Worm (Caenorhabditis elegans) whole organism, L3 larva: ENCODE data around the gene tbc-6.

Experiments
- R02D3.7 ChIP-seq: fragments of 150-350 bp; optimal IDR thresholded peaks from 2 replicates; lab custom pipeline; 2014; ENCODE audit warnings: missing biosample characterization, missing genetic modification characterization
- aly-2 ChIP-seq: fragments of 150-350 bp; optimal IDR thresholded peaks from 2 replicates; lab custom pipeline; 2014; ENCODE audit warnings: missing biosample characterization, missing genetic modification characterization
- ama-1 ChIP-seq: fragments of 150-350 bp; optimal IDR thresholded peaks from 2 replicates; lab custom pipeline; 2018
- ceh-28 ChIP-seq: fragments of 150-350 bp; optimal IDR thresholded peaks from 2 replicates; lab custom pipeline; 2014; ENCODE audit warnings: missing biosample characterization, missing genetic modification reagents, missing genetic modification characterization
- ceh-82 ChIP-seq: fragments of 150-350 bp; optimal IDR thresholded peaks from 2 replicates; lab custom pipeline; 2014; ENCODE audit warnings: missing biosample characterization, missing genetic modification characterization
- ceh-9 ChIP-seq: sonication (generic microtip); optimal IDR thresholded peaks from 2 replicates; lab custom pipeline; 2018; ENCODE audit warnings: missing biosample characterization, missing genetic modification characterization
- daf-12 ChIP-seq: fragments of 150-350 bp; optimal IDR thresholded peaks from 2 replicates; lab custom pipeline; 2014; ENCODE audit warnings: missing biosample characterization, missing genetic modification reagents, missing genetic modification characterization
- egl-27 ChIP-seq: sonication (generic microtip); optimal IDR thresholded peaks from 4 replicates; lab custom pipeline; 2017; ENCODE audit warnings: missing biosample characterization, missing genetic modification reagents, missing genetic modification characterization
- egl-5 ChIP-seq: fragments of 150-350 bp; optimal IDR thresholded peaks from 2 replicates; lab custom pipeline; 2017; ENCODE audit warnings: missing biosample characterization, missing genetic modification reagents, missing genetic modification characterization, inconsistent platforms
- elt-1 ChIP-seq: fragments of 150-350 bp; optimal IDR thresholded peaks from 2 replicates; lab custom pipeline; 2014; ENCODE audit warnings: missing biosample characterization, missing genetic modification characterization
- elt-2 ChIP-seq: sonication (generic microtip); optimal IDR thresholded peaks from 2 replicates; lab custom pipeline; 2016; ENCODE audit warnings: missing genetic modification reagents, mild to moderate bottlenecking, missing genetic modification characterization, missing compliant biosample characterization
- elt-3 ChIP-seq, 3 experiments: fragments of 150-350 bp in 1 of 3; sonication (generic microtip) in 2 of 3; optimal IDR thresholded peaks; 2 replicates in 2 of 3; 4 replicates in 1 of 3; lab custom pipeline; 2014 to 2017; ENCODE audit warnings: missing biosample characterization in 3 of 3, missing genetic modification characterization in 3 of 3
- fkh-10 ChIP-seq: sonication (generic microtip); optimal IDR thresholded peaks from 2 replicates; lab custom pipeline; 2017; ENCODE audit warnings: missing biosample characterization, missing genetic modification reagents, missing genetic modification characterization
- hmg-11 ChIP-seq: sonication (generic microtip); optimal IDR thresholded peaks from 2 replicates; lab custom pipeline; 2016; ENCODE audit warnings: missing genetic modification characterization, missing compliant biosample characterization
- jun-1 ChIP-seq: fragments of 150-350 bp; optimal IDR thresholded peaks from 2 replicates; lab custom pipeline; 2014; ENCODE audit warnings: missing biosample characterization, missing genetic modification reagents, missing genetic modification characterization
- lin-15B ChIP-seq: fragments of 150-350 bp; optimal IDR thresholded peaks from 2 replicates; lab custom pipeline; 2014; ENCODE audit warnings: missing biosample characterization, missing genetic modification characterization
- lin-39 ChIP-seq: fragments of 150-350 bp; optimal IDR thresholded peaks from 2 replicates; lab custom pipeline; 2018; ENCODE audit warnings: missing biosample characterization, missing genetic modification reagents, missing genetic modification characterization
- lsy-12 ChIP-seq: sonication (generic microtip); optimal IDR thresholded peaks from 2 replicates; lab custom pipeline; 2016; ENCODE audit warnings: mild to moderate bottlenecking, missing genetic modification characterization, missing compliant biosample characterization
- mdl-1 ChIP-seq: fragments of 150-350 bp; optimal IDR thresholded peaks from 2 replicates; lab custom pipeline; 2014; ENCODE audit warnings: missing biosample characterization, missing genetic modification characterization
- mml-1 ChIP-seq: fragments of 150-350 bp; sonication (generic microtip); optimal IDR thresholded peaks from 3 replicates; lab custom pipeline; 2014; ENCODE audit warnings: missing biosample characterization, missing genetic modification characterization
- nfya-1 ChIP-seq: sonication (generic microtip); optimal IDR thresholded peaks from 2 replicates; lab custom pipeline; 2017; ENCODE audit warnings: missing genetic modification characterization, mild to moderate bottlenecking, missing compliant biosample characterization, antibody characterized with exemption, moderate library complexity; ENCODE audit not compliant: insufficient read depth
- nhr-11 ChIP-seq: fragments of 150-350 bp; optimal IDR thresholded peaks from 2 replicates; lab custom pipeline; 2014; ENCODE audit warnings: missing biosample characterization, missing genetic modification characterization
- nhr-12 ChIP-seq: fragments of 150-350 bp; optimal IDR thresholded peaks from 2 replicates; lab custom pipeline; 2014; ENCODE audit warnings: missing biosample characterization, missing genetic modification characterization
- nhr-23 ChIP-seq: fragments of 150-350 bp; optimal IDR thresholded peaks from 2 replicates; lab custom pipeline; 2014; ENCODE audit warnings: missing biosample characterization, missing genetic modification reagents, missing genetic modification characterization
- nhr-237 ChIP-seq: fragments of 150-350 bp; optimal IDR thresholded peaks from 2 replicates; lab custom pipeline; 2014; ENCODE audit warnings: missing biosample characterization, missing genetic modification characterization
- nhr-25 ChIP-seq: sonication (generic microtip); optimal IDR thresholded peaks from 2 replicates; lab custom pipeline; 2017; ENCODE audit warnings: missing biosample characterization, missing genetic modification characterization
- nhr-28 ChIP-seq: fragments of 150-350 bp; optimal IDR thresholded peaks from 2 replicates; lab custom pipeline; 2014; ENCODE audit warnings: missing biosample characterization, missing genetic modification characterization
- nhr-43 ChIP-seq: sonication (generic microtip); optimal IDR thresholded peaks from 2 replicates; lab custom pipeline; 2016; ENCODE audit warnings: mild to moderate bottlenecking, missing genetic modification characterization, missing compliant biosample characterization; ENCODE audit not compliant: poor library complexity, severe bottlenecking
- nhr-76 ChIP-seq: fragments of 150-350 bp; sonication (generic microtip); optimal IDR thresholded peaks from 5 replicates; lab custom pipeline; 2014; ENCODE audit warnings: missing biosample characterization, missing genetic modification characterization
- nhr-77 ChIP-seq: fragments of 150-350 bp; optimal IDR thresholded peaks from 2 replicates; lab custom pipeline; 2014; ENCODE audit warnings: missing biosample characterization, missing genetic modification characterization
- pha-4 ChIP-seq: fragments of 150-350 bp; optimal IDR thresholded peaks from 2 replicates; lab custom pipeline; 2014; ENCODE audit warnings: missing biosample characterization, missing genetic modification reagents, missing genetic modification characterization
- pqm-1 ChIP-seq: fragments of 150-350 bp; optimal IDR thresholded peaks from 2 replicates; lab custom pipeline; 2017; ENCODE audit warnings: missing biosample characterization, missing genetic modification characterization, inconsistent platforms
- sea-2 ChIP-seq: fragments of 150-350 bp; sonication (generic microtip); optimal IDR thresholded peaks from 4 replicates; lab custom pipeline; 2014; ENCODE audit warnings: missing biosample characterization, missing genetic modification reagents, missing genetic modification characterization
- skn-1 ChIP-seq: fragments of 150-350 bp; optimal IDR thresholded peaks from 2 replicates; lab custom pipeline; 2014; ENCODE audit warnings: missing biosample characterization, missing genetic modification characterization
- snpc-4 ChIP-seq: fragments of 150-350 bp; optimal IDR thresholded peaks from 2 replicates; lab custom pipeline; 2014; ENCODE audit warnings: missing biosample characterization, missing genetic modification characterization
- tbx-2 ChIP-seq: sonication (generic microtip); optimal IDR thresholded peaks from 2 replicates; lab custom pipeline; 2016; ENCODE audit warnings: mild to moderate bottlenecking, missing genetic modification characterization, missing compliant biosample characterization
- unc-39 ChIP-seq: sonication (generic microtip); optimal IDR thresholded peaks from 4 replicates; lab custom pipeline; 2017; ENCODE audit warnings: missing biosample characterization, missing genetic modification characterization
- unc-62 ChIP-seq: fragments of 150-350 bp; sonication (generic microtip); optimal IDR thresholded peaks from 4 replicates; lab custom pipeline; 2014; ENCODE audit warnings: missing biosample characterization, missing genetic modification reagents, missing genetic modification characterization
- zag-1 ChIP-seq: fragments of 150-350 bp; optimal IDR thresholded peaks from 2 replicates; lab custom pipeline; 2014; ENCODE audit warnings: missing biosample characterization, missing genetic modification characterization
- ztf-11 ChIP-seq: fragments of 150-350 bp; optimal IDR thresholded peaks from 2 replicates; lab custom pipeline; 2014; ENCODE audit warnings: missing biosample characterization, missing genetic modification characterization
- ztf-4 ChIP-seq: fragments of 150-350 bp; optimal IDR thresholded peaks from 2 replicates; lab custom pipeline; 2014; ENCODE audit warnings: missing biosample characterization, missing genetic modification characterization

The tbc-6 gene

DNA sequence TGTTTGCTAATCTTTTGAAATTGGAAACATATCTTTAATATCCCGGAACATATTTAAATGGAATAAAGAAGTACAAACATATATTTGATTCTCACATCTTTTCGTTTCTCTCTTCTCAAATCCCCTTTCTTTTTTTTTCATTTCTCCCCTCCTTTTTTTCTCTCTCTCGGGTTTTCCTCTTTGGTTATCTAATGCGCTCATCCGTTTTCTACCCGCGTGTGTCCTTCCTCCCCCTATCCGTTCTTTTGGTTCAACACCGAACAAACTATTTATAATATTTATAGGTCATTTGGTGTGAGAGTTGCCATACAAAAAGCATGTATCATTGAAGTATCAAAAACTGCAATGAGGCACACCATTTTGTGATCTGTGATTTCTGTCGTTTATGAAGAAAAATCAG is 24.0 kb upstream of the tbc-6 start:
- TF ChIP-seq pqm-1 (tag; lab: Kevin White, UChicago) = no peak
- TF ChIP-seq daf-12 (tag; lab: Kevin White, UChicago) = no peak
- no peak for TF ChIP-seq nhr-76 (tag; lab: Kevin White, UChicago)
- TF ChIP-seq nfya-1 (tag; lab: Kevin White, UChicago) = peak; percentile 48
- no peak for TF ChIP-seq tbx-2 (tag; lab: Kevin White, UChicago)
- peak; percentile 33 for TF ChIP-seq snpc-4 (tag; lab: Kevin White, UChicago)
- peak; percentile 40 for TF ChIP-seq nhr-23
- no peak for TF ChIP-seq lin-15B (tag; lab: Kevin White, UChicago)
- TF ChIP-seq elt-2 (tag; lab: Kevin White, UChicago) = no peak
- no peak for TF ChIP-seq ceh-28
- no peak for TF ChIP-seq nhr-12 (tag; lab: Kevin White, UChicago)
- no peak for TF ChIP-seq ceh-82 (tag; lab: Kevin White, UChicago)
- TF ChIP-seq ama-1 = no peak
- TF ChIP-seq lin-39 (tag; lab: Kevin White, UChicago) = peak; percentile 36
- no peak for TF ChIP-seq nhr-77 (tag; lab: Kevin White, UChicago)
- TF ChIP-seq nhr-25 (tag; lab: Kevin White, UChicago) = peak; percentile 20
- TF ChIP-seq elt-1 (tag; lab: Kevin White, UChicago) = peak; percentile 52
- TF ChIP-seq nhr-11 (tag; lab: Kevin White, UChicago) = no peak
- no peak for TF ChIP-seq nhr-43 (tag; lab: Kevin White, UChicago)
- peak; percentile 20 for TF ChIP-seq mdl-1 (tag; lab: Kevin White, UChicago)
- peak; percentile 51 for TF ChIP-seq unc-62 (GFP tag; lab: Kevin White, UChicago)

DNA sequence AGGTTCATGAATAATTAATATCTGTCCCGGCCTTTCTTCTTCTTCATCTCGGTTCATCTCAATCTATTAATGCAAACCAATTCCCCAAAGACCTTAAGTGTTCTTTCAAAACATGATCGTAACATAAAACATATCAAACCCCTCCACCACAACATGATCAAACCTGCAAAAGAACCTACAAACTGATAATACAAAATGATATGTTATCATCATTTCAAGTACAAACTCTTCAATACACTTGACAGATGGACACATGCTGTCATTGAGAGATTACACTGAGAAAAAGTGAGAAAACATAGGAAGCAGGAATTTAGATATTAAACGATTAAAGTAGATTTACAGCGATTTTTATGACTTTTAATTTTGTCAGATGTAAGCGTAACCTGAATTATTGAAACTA is 23.4 kb upstream of the tbc-6 start:
- peak; percentile 87 for TF ChIP-seq elt-2 (tag; lab: Kevin White, UChicago)
- no peak for TF ChIP-seq ama-1
- peak; percentile 79 for TF ChIP-seq pqm-1 (tag; lab: Kevin White, UChicago)
- peak; percentile 12 for TF ChIP-seq nhr-25 (tag; lab: Kevin White, UChicago)
- TF ChIP-seq unc-62 (GFP tag; lab: Kevin White, UChicago) = peak; percentile 69

- peak; percentile 53 for TF ChIP-seq nhr-23
- no peak for TF ChIP-seq R02D3.7 (tag; lab: Kevin White, UChicago)
- TF ChIP-seq unc-39 (tag; lab: Kevin White, UChicago) = no peak
- TF ChIP-seq fkh-10 (GFP tag; lab: Kevin White, UChicago) = no peak
- TF ChIP-seq nhr-25 (tag; lab: Kevin White, UChicago) = peak; percentile 38
- peak; percentile 91 for TF ChIP-seq unc-62 (GFP tag; lab: Kevin White, UChicago)
- TF ChIP-seq egl-5 = peak; percentile 45
- TF ChIP-seq aly-2 (tag; lab: Kevin White, UChicago) = no peak
- TF ChIP-seq nhr-43 (tag; lab: Kevin White, UChicago) = peak; percentile 63
- peak; percentile 27 for TF ChIP-seq nfya-1 (tag; lab: Kevin White, UChicago)
- peak; percentile 63 for TF ChIP-seq lin-39 (tag; lab: Kevin White, UChicago)
- TF ChIP-seq nhr-77 (tag; lab: Kevin White, UChicago) = no peak
- no peak for TF ChIP-seq mdl-1 (tag; lab: Kevin White, UChicago)
- no peak for TF ChIP-seq skn-1 (tag; lab: Kevin White, UChicago)
- TF ChIP-seq, all 47 proteins: peak for 7
These were observed 22.2 kb upstream of the tbc-6 start for ce11 chrII:6825732-6826131.

ce11 chrII:6826726-6827125 is 21.2 kb upstream of the tbc-6 start:
- TF ChIP-seq nhr-28 (tag; lab: Kevin White, UChicago) (no peak), hmg-11 (no peak), daf-12 (tag; lab: Kevin White, UChicago) (no peak), nhr-237 (tag; lab: Kevin White, UChicago) (no peak), elt-3 (tag; optimal IDR thresholded peaks at IDR 0.05; lab: Kevin White, UChicago) (no peak), ceh-9 (no peak), zag-1 (tag; lab: Kevin White, UChicago) (no peak), tbx-2 (tag; lab: Kevin White, UChicago) (no peak), mml-1 (tag; lab: Kevin White, UChicago) (no peak), unc-39 (tag; lab: Kevin White, UChicago) (no peak), egl-5 (no peak), ztf-4 (tag; lab: Kevin White, UChicago) (no peak), nfya-1 (tag; lab: Kevin White, UChicago) (peak; percentile 61), pha-4 (tag; lab: Kevin White, UChicago) (peak; percentile 55), sea-2 (GFP tag; lab: Kevin White, UChicago) (no peak), nhr-25 (tag; lab: Kevin White, UChicago) (peak; percentile 37), lin-39 (tag; lab: Kevin White, UChicago) (no peak), lsy-12 (no peak), jun-1 (tag; lab: Kevin White, UChicago) (peak; percentile 38), egl-27 (tag; lab: Kevin White, UChicago) (no peak), unc-62 (GFP tag; lab: Kevin White, UChicago) (peak; percentile 55), ztf-11 (tag; lab: Kevin White, UChicago) (no peak), elt-2 (tag; lab: Kevin White, UChicago) (peak; percentile 81), nhr-12 (tag; lab: Kevin White, UChicago) (no peak), elt-1 (tag; lab: Kevin White, UChicago) (no peak), lin-15B (tag; lab: Kevin White, UChicago) (no peak)
